Fruit fly (Drosophila melanogaster): ENCODE data around the gene CG13698.

Gene CG13698

DNA sequence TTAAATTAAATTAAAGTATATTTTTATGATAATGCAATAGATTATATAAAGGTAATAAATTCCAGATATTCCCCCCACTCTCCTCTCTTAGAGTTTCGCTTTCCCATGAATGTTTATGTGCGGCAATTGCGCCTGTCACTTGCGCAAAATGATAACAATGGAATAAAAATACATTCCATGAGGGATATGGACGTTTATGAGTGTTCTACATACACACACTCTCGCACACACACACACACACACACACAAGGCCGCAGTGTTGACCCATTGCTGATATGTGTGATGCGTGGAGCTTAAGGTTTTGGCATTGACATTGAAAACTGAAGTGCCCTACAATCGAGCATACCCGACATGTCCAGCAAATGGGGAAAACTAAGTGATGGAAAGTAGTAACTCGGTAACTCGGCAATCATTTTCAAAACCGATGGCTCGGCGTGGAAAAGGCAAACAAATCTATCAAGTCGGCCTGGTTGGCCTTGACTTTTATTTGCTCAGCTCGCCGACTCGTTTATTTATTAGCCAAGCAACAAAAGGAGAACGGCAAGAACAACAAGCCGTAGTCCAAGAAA lies 59.3 kb downstream of the CG13698 start (continued):
- TF ChIP-seq lz (GFP tag; optimal IDR thresholded peaks at IDR 0.05) (no peak), Blimp-1 (GFP tag; optimal IDR thresholded peaks at IDR 0.05) (no peak), CG6792 (GFP tag; optimal IDR thresholded peaks at IDR 0.05) (no peak), topi (GFP tag; optimal IDR thresholded peaks at IDR 0.05) (no peak), CG8319 (GFP tag; optimal IDR thresholded peaks at IDR 0.05) (no peak), CG1621 (tag; optimal IDR thresholded peaks at IDR 0.05) (no peak), CG9139 (GFP tag; optimal IDR thresholded peaks at IDR 0.05) (no peak), Eip75B (GFP tag; optimal IDR thresholded peaks at IDR 0.05) (peak; percentile 43), ss (GFP tag; optimal IDR thresholded peaks at IDR 0.05) (no peak), CG34406 (GFP tag; optimal IDR thresholded peaks at IDR 0.05) (no peak)

DNA sequence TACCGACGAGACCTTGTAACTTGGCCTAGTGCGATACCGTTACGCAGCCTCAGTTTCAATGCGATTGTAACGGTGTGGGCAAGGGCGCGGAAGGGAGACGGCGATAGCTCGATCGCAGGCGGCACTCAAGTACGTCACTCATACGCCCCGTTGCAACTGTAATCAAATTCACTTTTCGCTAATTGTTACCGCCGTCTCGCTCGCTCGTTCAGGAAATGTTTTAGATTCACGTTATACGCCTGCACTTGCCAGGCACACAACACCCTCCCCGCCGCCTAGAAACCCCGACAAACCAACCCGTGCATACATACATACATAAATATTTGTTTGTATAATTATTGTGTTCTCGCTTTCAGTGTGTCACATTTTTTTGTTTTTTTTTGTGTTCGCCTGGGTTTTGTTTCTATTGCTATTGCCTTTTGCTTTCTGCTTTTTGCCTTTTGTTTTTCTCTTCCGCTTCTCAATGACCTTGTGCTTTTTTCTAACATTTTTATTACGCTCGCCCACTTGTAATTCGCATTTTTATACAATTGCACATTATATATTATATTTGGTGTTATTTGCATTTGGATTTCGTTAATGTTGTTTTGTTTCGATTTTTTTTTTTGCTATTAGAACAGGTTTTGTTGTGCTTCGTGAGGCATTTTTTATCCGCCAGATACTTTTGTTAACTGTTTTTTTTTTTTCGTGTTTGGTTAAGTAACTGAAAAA lies 61.5 kb downstream of the CG13698 start:
- TF ChIP-seq esn (GFP tag; optimal IDR thresholded peaks at IDR 0.05) (no peak), fkh (GFP tag; optimal IDR thresholded peaks at IDR 0.05) (peak; percentile 5)

DNA sequence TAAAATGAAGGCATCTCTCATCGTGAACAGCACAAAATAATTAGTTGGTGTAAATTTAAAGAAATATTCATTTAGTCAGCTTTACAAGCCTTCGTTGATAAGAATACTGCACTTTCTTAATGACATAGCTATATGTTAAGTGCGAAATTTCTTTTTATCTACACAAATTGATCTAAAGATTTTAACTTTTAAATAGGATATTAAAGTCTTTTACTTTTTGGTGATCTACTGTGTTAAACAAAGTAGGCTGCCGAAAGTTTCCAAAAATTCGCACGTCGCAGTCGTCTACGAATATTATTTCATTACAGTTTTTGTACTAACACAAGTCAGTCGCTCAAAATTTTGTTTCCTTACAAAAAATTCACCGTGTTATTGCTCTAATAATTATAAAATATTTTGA lies 63.5 kb downstream of the CG13698 start, which contains the start of gene CG42393:
TSS of gene CG42393 (plus strand) at position 301 of the 400 bp plus-strand sequence.
- TF ChIP-seq spab (GFP tag; optimal IDR thresholded peaks at IDR 0.05) (no peak), pdm3 (GFP tag; optimal IDR thresholded peaks at IDR 0.05) (no peak), lz (GFP tag; optimal IDR thresholded peaks at IDR 0.05) (no peak), CG3032 (tag; optimal IDR thresholded peaks at IDR 0.05) (no peak), net (GFP tag; optimal IDR thresholded peaks at IDR 0.05) (no peak), Hr38 (GFP tag; optimal IDR thresholded peaks at IDR 0.05) (no peak)

DNA sequence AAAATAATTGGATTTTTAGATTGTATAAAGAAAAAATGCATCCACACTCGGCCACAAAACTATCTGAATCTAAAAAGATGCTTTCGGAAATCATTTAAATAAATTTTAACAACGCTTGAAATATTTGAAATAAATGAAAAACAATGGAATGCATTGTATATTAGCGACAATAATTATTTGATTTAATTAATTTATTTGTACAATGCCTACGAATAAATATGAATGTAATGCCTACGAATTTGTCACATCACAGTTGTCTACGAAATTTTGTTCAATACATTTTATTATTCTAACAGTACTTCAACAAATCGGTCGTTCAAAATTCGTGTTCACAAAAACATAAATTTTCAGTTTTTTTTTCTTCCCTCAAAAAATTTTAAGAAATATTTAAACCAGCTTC lies 65.9 kb downstream of the CG13698 start, which contains the start of gene CG32192:
TSS of gene CG32192 (plus strand) at position 301 of the 400 bp plus-strand sequence.
- TF ChIP-seq Sox102F (GFP tag; optimal IDR thresholded peaks at IDR 0.05) (no peak), topi (GFP tag; optimal IDR thresholded peaks at IDR 0.05) (no peak), CG32006 (GFP tag; optimal IDR thresholded peaks at IDR 0.05) (no peak), CG6276 (GFP tag; optimal IDR thresholded peaks at IDR 0.05) (no peak), CG6808 (GFP tag; optimal IDR thresholded peaks at IDR 0.05) (no peak), Lpt (GFP tag; optimal IDR thresholded peaks at IDR 0.05) (no peak), Eip93F (GFP tag; optimal IDR thresholded peaks at IDR 0.05) (no peak), Eip78C (GFP tag) (no peak)

Measured in whole organism, prepupa.